Fruit fly (Drosophila melanogaster): ENCODE results near the gene p38a.

DNA sequence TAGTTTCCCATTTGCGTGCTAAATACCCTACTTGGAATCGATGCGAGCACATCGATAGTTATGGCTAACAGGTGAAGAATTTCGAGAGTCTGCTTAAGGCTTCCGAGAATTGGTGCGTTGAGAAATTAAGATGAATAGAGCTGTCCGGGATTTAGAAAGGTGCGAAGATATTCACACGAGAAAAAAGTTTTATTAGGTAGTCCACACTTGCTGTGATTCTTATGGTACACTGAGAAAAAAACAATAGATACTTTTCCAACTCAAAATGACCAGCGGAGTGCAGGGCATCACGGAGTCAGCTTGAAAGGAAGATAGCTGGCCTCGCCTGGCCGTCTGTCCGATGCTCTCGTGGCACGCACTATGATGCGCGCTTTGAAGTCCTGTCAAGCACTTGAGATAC is 7.6 kb downstream of the p38a start:
- no peak for TF ChIP-seq psq (optimal IDR thresholded peaks at IDR 0.05)
- no peak for TF ChIP-seq EcR (GFP tag; optimal IDR thresholded peaks at IDR 0.05)
- TF ChIP-seq pan (optimal IDR thresholded peaks at IDR 0.05), result no peak
- no peak for TF ChIP-seq Dll (optimal IDR thresholded peaks at IDR 0.05)
- no peak for TF ChIP-seq CG8478 (optimal IDR thresholded peaks at IDR 0.05)

Data from whole organism.